Fruit fly (Drosophila melanogaster) whole organism, prepupa: ENCODE data around the gene CG11700.

Source experiments
- CG11294 ChIP-seq: fragments of 200-800 bp; sonication (Bioruptor generic); IDR thresholded peaks from 2 replicates; pipeline ENCODE4 v1.3.6; 2022; ENCODE audit warnings: missing biosample characterization, missing genetic modification characterization
- CG9139 ChIP-seq: fragments of 200-800 bp; sonication (Bioruptor generic); optimal IDR thresholded peaks from 3 replicates; lab custom pipeline; 2017; ENCODE audit warnings: missing biosample characterization, mild to moderate bottlenecking, missing genetic modification characterization
- Eip78C ChIP-seq: fragments of 200-800 bp; sonication (Bioruptor generic); peaks from one replicate; lab custom pipeline; 2016; ENCODE audit warnings: missing biosample characterization, missing genetic modification characterization
- Eip93F ChIP-seq: fragments of 200-800 bp; sonication (Bioruptor generic); optimal IDR thresholded peaks from 2 replicates; lab custom pipeline; 2016; ENCODE audit warnings: missing biosample characterization, mild to moderate bottlenecking, missing genetic modification characterization
- OdsH ChIP-seq: fragments of 200-800 bp; sonication (Bioruptor generic); optimal IDR thresholded peaks from 3 replicates; lab custom pipeline; 2016; ENCODE audit warnings: missing biosample characterization, missing genetic modification characterization
- fkh ChIP-seq: fragments of 200-800 bp; sonication (Bioruptor generic); optimal IDR thresholded peaks from 3 replicates; lab custom pipeline; 2017; ENCODE audit warnings: missing biosample characterization, mild to moderate bottlenecking, missing genetic modification characterization, moderate library complexity
- salr ChIP-seq, 2 experiments: fragments of 200-800 bp; sonication (Bioruptor generic); optimal IDR thresholded peaks; 3 replicates each; lab custom pipeline; 2016 to 2018; ENCODE audit warnings: missing biosample characterization in 2 of 2, missing genetic modification characterization in 2 of 2, mild to moderate bottlenecking in 1 of 2

- TF ChIP-seq OdsH (GFP tag; lab: Kevin White, UChicago) = no peak
- TF ChIP-seq salr (GFP tag; optimal IDR thresholded peaks at IDR 0.05; lab: Kevin White, UChicago) = no peak
- TF ChIP-seq CG9139 (GFP tag; lab: Kevin White, UChicago) = no peak
- no peak for TF ChIP-seq Eip93F (GFP tag; lab: Kevin White, UChicago)
- TF ChIP-seq CG11294 (GFP tag; lab: Robert Waterston, UW) = peak; percentile 14; the same call in 1 of the 2 replicates
- no peak for TF ChIP-seq Eip78C (GFP tag; lab: Kevin White, UChicago)
- no peak for TF ChIP-seq fkh (GFP tag; lab: Kevin White, UChicago)
Observed at dm6 chrX:6295129-6295539, 11.8 kb upstream of the CG11700 start, which contains the start of the genes CG15891 and CG3815.
